Worm (Caenorhabditis elegans) whole organism, L4 larva: Measurements from ENCODE around the gene C31G12.3.

Experiments used
- F10B5.3 ChIP-seq: sonication (generic microtip); optimal IDR thresholded peaks from 2 replicates; lab custom pipeline; 2016; ENCODE audit warnings: mild to moderate bottlenecking, missing genetic modification characterization, missing compliant biosample characterization
- F37D6.2 ChIP-seq: sonication (generic microtip); optimal IDR thresholded peaks from 2 replicates; lab custom pipeline; 2016; ENCODE audit warnings: mild to moderate bottlenecking, missing genetic modification characterization, missing compliant biosample characterization
- R02D3.7 ChIP-seq: fragments of 150-350 bp; sonication (generic microtip); optimal IDR thresholded peaks from 3 replicates; lab custom pipeline; 2014; ENCODE audit warnings: missing biosample characterization, missing genetic modification characterization
- T26A8.4 ChIP-seq: fragments of 200-800 bp; sonication (Bioruptor generic); IDR thresholded peaks from 2 replicates; pipeline ENCODE4 v1.3.6; 2022; ENCODE audit warnings: missing genetic modification characterization, missing compliant biosample characterization
- ZK337.2 ChIP-seq: fragments of 200-800 bp; sonication (Bioruptor generic); IDR thresholded peaks from 2 replicates; pipeline ENCODE4 v1.3.6; 2022; ENCODE audit warnings: missing genetic modification reagents, missing genetic modification characterization, missing compliant biosample characterization
- arid-1 ChIP-seq: fragments of 200-800 bp; sonication (Bioruptor generic); conservative IDR thresholded peaks from 2 replicates; pipeline ENCODE4 v1.3.6; 2022; ENCODE audit warnings: missing genetic modification reagents, missing genetic modification characterization, missing compliant biosample characterization
- ceh-20 ChIP-seq: fragments of 200-800 bp; sonication (Bioruptor generic); IDR thresholded peaks from 2 replicates; pipeline ENCODE4 v1.3.6; 2022; ENCODE audit warnings: missing genetic modification reagents, missing genetic modification characterization, missing compliant biosample characterization
- ceh-44 ChIP-seq: fragments of 200-800 bp; sonication (Bioruptor generic); IDR thresholded peaks from 2 replicates; pipeline ENCODE4 v1.3.6; 2022; ENCODE audit warnings: missing genetic modification reagents, missing genetic modification characterization, missing compliant biosample characterization
- daf-12 ChIP-seq: fragments of 150-350 bp; optimal IDR thresholded peaks from 2 replicates; lab custom pipeline; 2014; ENCODE audit warnings: missing biosample characterization, missing genetic modification reagents, missing genetic modification characterization
- dmd-8 ChIP-seq: fragments of 200-800 bp; sonication (Bioruptor generic); IDR thresholded peaks from 2 replicates; pipeline ENCODE4 v1.3.6; 2022; ENCODE audit warnings: missing genetic modification characterization, missing compliant biosample characterization
- dpl-1 ChIP-seq: fragments of 150-350 bp; optimal IDR thresholded peaks from 2 replicates; lab custom pipeline; 2014; ENCODE audit warnings: missing biosample characterization, missing genetic modification reagents, missing genetic modification characterization
- egl-27 ChIP-seq: sonication (generic microtip); optimal IDR thresholded peaks from 3 replicates; lab custom pipeline; 2017; ENCODE audit warnings: missing biosample characterization, missing genetic modification reagents, missing genetic modification characterization
- egl-43 ChIP-seq: fragments of 200-800 bp; sonication (Bioruptor generic); IDR thresholded peaks from 2 replicates; pipeline ENCODE4 v1.3.6; 2022; ENCODE audit warnings: missing genetic modification reagents, missing genetic modification characterization, missing compliant biosample characterization
- hmg-1.1 ChIP-seq: fragments of 200-800 bp; sonication (Bioruptor generic); IDR thresholded peaks from 2 replicates; pipeline ENCODE4 v1.3.6; 2022; ENCODE audit warnings: missing genetic modification reagents, missing genetic modification characterization, missing compliant biosample characterization
- lim-7 ChIP-seq: fragments of 200-800 bp; sonication (Bioruptor generic); IDR thresholded peaks from 2 replicates; pipeline ENCODE4 v1.3.6; 2022; ENCODE audit warnings: missing genetic modification characterization, missing compliant biosample characterization
- lin-15B ChIP-seq: fragments of 150-350 bp; sonication (generic microtip); optimal IDR thresholded peaks from 3 replicates; lab custom pipeline; 2014; ENCODE audit warnings: missing biosample characterization, missing genetic modification characterization
- lin-29 ChIP-seq: fragments of 200-800 bp; sonication (Bioruptor generic); IDR thresholded peaks from 2 replicates; pipeline ENCODE4 v1.3.6; 2022; ENCODE audit warnings: missing genetic modification reagents, missing genetic modification characterization, missing compliant biosample characterization
- lir-3 ChIP-seq: sonication (generic microtip); optimal IDR thresholded peaks from 2 replicates; lab custom pipeline; 2016; ENCODE audit warnings: mild to moderate bottlenecking, missing genetic modification characterization, missing compliant biosample characterization
- madf-5 ChIP-seq, 2 experiments: fragments of 200-800 bp; sonication (Bioruptor generic); IDR thresholded peaks; 2 replicates each; pipeline ENCODE4 v1.3.6; 2022; ENCODE audit warnings: missing compliant biosample characterization in 2 of 2, missing genetic modification characterization in 2 of 2
- mes-2 ChIP-seq: sonication (generic microtip); optimal IDR thresholded peaks from 2 replicates; lab custom pipeline; 2016; ENCODE audit warnings: missing genotype, mild to moderate bottlenecking, missing genetic modification characterization, missing compliant biosample characterization; ENCODE audit not compliant: poor library complexity, severe bottlenecking
- nhr-10 ChIP-seq: fragments of 150-350 bp; optimal IDR thresholded peaks from 2 replicates; lab custom pipeline; 2014; ENCODE audit warnings: missing biosample characterization, missing genetic modification characterization
- nhr-102 ChIP-seq: sonication (generic microtip); optimal IDR thresholded peaks from 2 replicates; lab custom pipeline; 2016; ENCODE audit warnings: mild to moderate bottlenecking, missing genetic modification characterization, moderate library complexity, missing compliant biosample characterization
- nhr-25 ChIP-seq: sonication (generic microtip); optimal IDR thresholded peaks from 2 replicates; lab custom pipeline; 2017; ENCODE audit warnings: missing genetic modification characterization, mild to moderate bottlenecking, missing compliant biosample characterization, antibody characterized with exemption, moderate library complexity, borderline replicate concordance; ENCODE audit not compliant: insufficient read depth
- nhr-42 ChIP-seq: fragments of 200-800 bp; sonication (Bioruptor generic); IDR thresholded peaks from 2 replicates; pipeline ENCODE4 v1.3.6; 2022; ENCODE audit warnings: missing genetic modification characterization, missing compliant biosample characterization
- nhr-76 ChIP-seq: fragments of 150-350 bp; optimal IDR thresholded peaks from 2 replicates; lab custom pipeline; 2014; ENCODE audit warnings: missing biosample characterization, missing genetic modification characterization
- php-3 ChIP-seq: fragments of 200-800 bp; sonication (Bioruptor generic); IDR thresholded peaks from 2 replicates; pipeline ENCODE4 v1.3.6; 2022; ENCODE audit warnings: missing genetic modification reagents, missing genetic modification characterization, missing compliant biosample characterization
- pqm-1 ChIP-seq: sonication (generic microtip); optimal IDR thresholded peaks from 2 replicates; lab custom pipeline; 2017; ENCODE audit warnings: missing biosample characterization, missing genetic modification characterization
- saeg-2 ChIP-seq: fragments of 200-800 bp; sonication (Bioruptor generic); IDR thresholded peaks from 2 replicates; pipeline ENCODE4 v1.3.6; 2022; ENCODE audit warnings: missing genetic modification reagents, missing genetic modification characterization, missing compliant biosample characterization
- sdz-12 ChIP-seq: fragments of 200-800 bp; sonication (Bioruptor generic); optimal IDR thresholded peaks from 2 replicates; lab custom pipeline; 2018; ENCODE audit warnings: mild to moderate bottlenecking, missing genetic modification characterization, missing compliant biosample characterization
- set-16 ChIP-seq: fragments of 200-800 bp; sonication (Bioruptor generic); IDR thresholded peaks from 2 replicates; pipeline ENCODE4 v1.3.6; 2022; ENCODE audit warnings: missing genetic modification reagents, missing genetic modification characterization, missing compliant biosample characterization
- snpc-1.2 ChIP-seq: fragments of 200-800 bp; sonication (Bioruptor generic); IDR thresholded peaks from 2 replicates; pipeline ENCODE4 v1.3.6; 2022; ENCODE audit warnings: missing genetic modification reagents, missing genetic modification characterization, missing compliant biosample characterization
- snpc-4 ChIP-seq: fragments of 150-350 bp; optimal IDR thresholded peaks from 2 replicates; lab custom pipeline; 2014; ENCODE audit warnings: missing biosample characterization, missing genetic modification characterization
- spr-3 ChIP-seq: fragments of 200-800 bp; sonication (Bioruptor generic); optimal IDR thresholded peaks from 2 replicates; lab custom pipeline; 2018; ENCODE audit warnings: mild to moderate bottlenecking, missing genetic modification characterization, missing compliant biosample characterization
- tra-1 ChIP-seq: fragments of 200-800 bp; sonication (Bioruptor generic); IDR thresholded peaks from 2 replicates; pipeline ENCODE4 v1.3.6; 2022; ENCODE audit warnings: missing genetic modification reagents, missing genetic modification characterization, missing compliant biosample characterization
- unc-130 ChIP-seq: sonication (generic microtip); optimal IDR thresholded peaks from 2 replicates; lab custom pipeline; 2016; ENCODE audit warnings: missing genetic modification reagents, missing genetic modification characterization, missing compliant biosample characterization
- zag-1 ChIP-seq: fragments of 150-350 bp; optimal IDR thresholded peaks from 2 replicates; lab custom pipeline; 2014; ENCODE audit warnings: missing biosample characterization, missing genetic modification characterization
- zfp-2 ChIP-seq: sonication (generic microtip); optimal IDR thresholded peaks from 2 replicates; lab custom pipeline; 2016; ENCODE audit warnings: mild to moderate bottlenecking, missing genetic modification characterization, missing compliant biosample characterization
- zip-2 ChIP-seq: fragments of 150-350 bp; optimal IDR thresholded peaks from 2 replicates; lab custom pipeline; 2014; ENCODE audit warnings: missing biosample characterization, missing genetic modification characterization

The C31G12.3 gene

DNA sequence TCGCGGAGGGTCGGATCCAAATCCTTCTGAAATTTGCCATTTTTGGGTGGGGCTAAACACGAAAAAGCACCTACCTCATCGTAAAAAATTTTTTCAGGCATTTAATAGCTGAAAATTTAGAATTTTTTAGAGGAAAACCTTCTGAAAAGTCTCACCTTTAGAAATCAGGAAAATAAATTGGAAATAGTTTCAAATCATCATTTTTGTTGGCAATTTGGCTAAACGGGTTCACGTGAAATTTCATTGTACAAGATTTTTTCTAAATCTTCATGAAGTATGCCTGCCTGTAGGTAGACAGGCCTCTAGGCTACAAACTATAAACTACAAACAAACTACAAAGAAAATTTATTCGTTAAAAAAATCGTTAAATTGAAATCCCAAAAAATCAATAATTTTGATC lies 16.7 kb upstream of the C31G12.3 start, which contains the start of gene C14A6.7:
C14A6.7 (minus strand) TSS at position 101 of the 400 bp plus-strand sequence.
- TF ChIP-seq nhr-10 (no peak), nhr-76 (tag; lab: Kevin White, UChicago) (no peak), lim-7 (no peak), nhr-42 (GFP tag; lab: Robert Waterston, UW) (no peak), T26A8.4 (GFP tag; lab: Robert Waterston, UW) (no peak), egl-27 (tag; lab: Kevin White, UChicago) (no peak), sdz-12 (no peak), R02D3.7 (tag; lab: Kevin White, UChicago) (no peak), zip-2 (tag; lab: Kevin White, UChicago) (no peak), snpc-4 (tag; lab: Kevin White, UChicago) (no peak)

DNA sequence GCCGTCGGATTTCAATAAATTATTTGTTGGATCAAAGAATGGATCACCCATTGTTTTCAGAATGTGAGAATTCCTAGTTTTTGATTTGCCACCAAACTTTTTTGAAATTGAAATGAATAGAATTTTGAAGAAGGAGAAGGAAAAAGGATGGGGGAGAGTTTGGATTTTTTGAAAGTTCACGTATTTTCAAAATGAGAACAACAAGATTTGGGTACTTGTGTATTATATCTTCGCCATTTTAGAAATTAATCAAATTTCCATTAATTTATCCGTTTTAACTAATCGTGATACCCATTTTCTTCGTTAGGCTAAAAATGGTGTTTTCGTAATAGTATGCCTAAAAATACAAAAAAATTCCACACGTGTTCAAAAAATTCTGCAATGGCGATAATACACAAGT lies 13.4 kb upstream of the C31G12.3 start, which contains the start of gene C14A6.8:
C14A6.8 (minus strand) TSS at position 101 of the 400 bp plus-strand sequence.
- no peak for TF ChIP-seq egl-43 (GFP tag; lab: Robert Waterston, UW)
- TF ChIP-seq daf-12 (tag; lab: Kevin White, UChicago) = no peak
- TF ChIP-seq nhr-42 (GFP tag; lab: Robert Waterston, UW) = no peak
- no peak for TF ChIP-seq pqm-1 (tag; lab: Kevin White, UChicago)
- TF ChIP-seq F37D6.2 = no peak
- no peak for TF ChIP-seq snpc-1.2 (GFP tag; lab: Robert Waterston, UW)
- TF ChIP-seq nhr-25 = no peak
- no peak for TF ChIP-seq mes-2 (tag; lab: Kevin White, UChicago)
- TF ChIP-seq ceh-20 = no peak
- no peak for TF ChIP-seq tra-1 (GFP tag; lab: Robert Waterston, UW)
- no peak for TF ChIP-seq lin-29
- no peak for TF ChIP-seq zip-2 (tag; lab: Kevin White, UChicago)
- no peak for TF ChIP-seq nhr-102
- no peak for TF ChIP-seq lir-3 (tag; lab: Kevin White, UChicago)
- TF ChIP-seq dpl-1 (GFP tag; lab: Kevin White, UChicago) = no peak

DNA sequence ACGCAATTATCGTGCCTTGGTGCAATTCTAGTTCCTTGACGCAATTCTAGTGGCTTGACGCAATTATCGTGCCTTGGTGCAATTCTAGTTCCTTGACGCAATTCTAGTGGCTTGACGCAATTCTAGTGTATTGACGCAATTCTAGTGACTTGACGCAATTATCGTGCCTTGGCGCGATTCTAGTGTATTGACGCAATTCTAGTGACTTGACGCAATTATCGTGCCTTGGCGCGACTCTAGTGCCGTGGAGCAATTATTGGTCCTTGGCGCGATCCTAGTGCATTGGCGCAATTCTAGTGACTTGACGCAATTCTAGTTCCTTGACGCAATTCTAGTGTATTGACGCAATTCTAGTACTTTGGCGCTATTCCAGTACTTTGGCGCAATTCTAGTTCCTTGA lies 10.1 kb upstream of the C31G12.3 start:
- 0 out of 2 replicates have a peak, but pooled peaks have one; percentile 35 for TF ChIP-seq dmd-8 (GFP tag; lab: Robert Waterston, UW)
- TF ChIP-seq madf-5 (GFP tag; IDR thresholded peaks at IDR 0.05; lab: Robert Waterston, UW) = peak in 1 of 2 experiments; percentile 69; a peak in 1 of 4 replicates
- TF ChIP-seq, all 104 proteins: peak for 2; not testable (repeated sequence) for 102

- TF ChIP-seq ceh-44 (GFP tag; lab: Robert Waterston, UW) (no peak), zfp-2 (tag; lab: Kevin White, UChicago) (no peak)
- TF ChIP-seq, all 104 proteins: peak for 0
Observed at ce11 chrV:18178659-18179058, 6.4 kb upstream of the C31G12.3 start, which contains the start of gene C31G12.4. Gene C31G12.4 (minus strand): TSS chrV:18178759.

ce11 chrV:18179663-18180062 lies 5.3 kb upstream of the C31G12.3 start, which contains the start of gene C31G12.1:
Gene C31G12.1 (plus strand): TSS chrV:18179963.
- TF ChIP-seq egl-27 (tag; lab: Kevin White, UChicago) (no peak), unc-130 (GFP tag; lab: Kevin White, UChicago) (no peak), lin-15B (tag; lab: Kevin White, UChicago) (no peak), hmg-1.1 (GFP tag; lab: Robert Waterston, UW) (no peak), zag-1 (tag; lab: Kevin White, UChicago) (no peak), php-3 (GFP tag; lab: Robert Waterston, UW) (no peak), sdz-12 (no peak), lin-29 (no peak), ZK337.2 (GFP tag; lab: Robert Waterston, UW) (no peak), spr-3 (GFP tag; lab: Kevin White, UChicago) (no peak), saeg-2 (GFP tag; lab: Robert Waterston, UW) (no peak), set-16 (no peak), arid-1 (GFP tag; lab: Robert Waterston, UW) (no peak), F10B5.3 (tag; lab: Kevin White, UChicago) (no peak)
